Worm (Caenorhabditis elegans): Measurements from ENCODE around the gene srj-22.

- TF ChIP-seq mep-1 (tag; optimal IDR thresholded peaks at IDR 0.05) (no peak), unc-62 (GFP tag; optimal IDR thresholded peaks at IDR 0.05) (no peak)
Measured at ce11 chrV:10764066-10764465, 20.5 kb upstream of the srj-22 start, which contains the start of gene ocr-1.

Data from whole organism, L1 larva.